Worm (Caenorhabditis elegans) whole organism, L4 larva: ENCODE measurements around the gene T04C9.3.

Source experiments
- F49E8.2 ChIP-seq: sonication (generic microtip); optimal IDR thresholded peaks from 2 replicates; lab custom pipeline; 2016; ENCODE audit warnings: missing compliant biosample characterization, mild to moderate bottlenecking, missing genetic modification characterization, borderline replicate concordance
- R02D3.7 ChIP-seq: fragments of 150-350 bp; sonication (generic microtip); optimal IDR thresholded peaks from 3 replicates; lab custom pipeline; 2014; ENCODE audit warnings: missing biosample characterization, missing genetic modification characterization
- Y48G9A.11 ChIP-seq: fragments of 200-800 bp; sonication (Bioruptor generic); IDR thresholded peaks from 2 replicates; pipeline ENCODE4 v1.3.6; 2022; ENCODE audit warnings: missing genetic modification reagents, missing genetic modification characterization, missing compliant biosample characterization
- ZK337.2 ChIP-seq: fragments of 200-800 bp; sonication (Bioruptor generic); IDR thresholded peaks from 2 replicates; pipeline ENCODE4 v1.3.6; 2022; ENCODE audit warnings: missing genetic modification reagents, missing genetic modification characterization, missing compliant biosample characterization
- ZK546.5 ChIP-seq, 2 experiments: sonication (generic microtip); optimal IDR thresholded peaks; 2 replicates each; lab custom pipeline; 2017; ENCODE audit warnings: missing biosample characterization in 2 of 2, missing genetic modification characterization in 2 of 2
- aha-1 ChIP-seq: fragments of 150-350 bp; peaks from one replicate; lab custom pipeline; 2014; ENCODE audit warnings: missing biosample characterization, missing genetic modification characterization
- ceh-20 ChIP-seq: fragments of 200-800 bp; sonication (Bioruptor generic); IDR thresholded peaks from 2 replicates; pipeline ENCODE4 v1.3.6; 2022; ENCODE audit warnings: missing genetic modification reagents, missing genetic modification characterization, missing compliant biosample characterization
- ceh-32 ChIP-seq: sonication (generic microtip); optimal IDR thresholded peaks from 2 replicates; lab custom pipeline; 2016; ENCODE audit warnings: mild to moderate bottlenecking, missing genetic modification characterization, missing compliant biosample characterization; ENCODE audit not compliant: poor library complexity
- ceh-82 ChIP-seq: sonication (generic microtip); optimal IDR thresholded peaks from 2 replicates; lab custom pipeline; 2017; ENCODE audit warnings: missing biosample characterization, missing genetic modification characterization
- ctbp-1 ChIP-seq: fragments of 200-800 bp; sonication (Bioruptor generic); IDR thresholded peaks from 2 replicates; pipeline ENCODE4 v1.3.6; 2022; ENCODE audit warnings: missing genetic modification reagents, missing genetic modification characterization, missing compliant biosample characterization
- daf-16 ChIP-seq, 3 experiments: sonication (generic microtip); optimal IDR thresholded peaks; 2 replicates each; lab custom pipeline; 2016 to 2017; ENCODE audit warnings: missing genetic modification characterization in 3 of 3, missing genetic modification reagents in 3 of 3, mild to moderate bottlenecking in 2 of 3, missing compliant biosample characterization in 2 of 3, missing biosample characterization in 1 of 3, moderate library complexity in 1 of 3
- daf-19 ChIP-seq: fragments of 200-800 bp; sonication (Bioruptor generic); conservative IDR thresholded peaks from 2 replicates; pipeline ENCODE4 v1.3.6; 2022; ENCODE audit warnings: missing genetic modification characterization, missing compliant biosample characterization
- daf-8 ChIP-seq: fragments of 200-800 bp; sonication (Bioruptor generic); IDR thresholded peaks from 2 replicates; pipeline ENCODE4 v1.3.6; 2022; ENCODE audit warnings: missing genetic modification characterization, missing compliant biosample characterization
- dpl-1 ChIP-seq: fragments of 150-350 bp; optimal IDR thresholded peaks from 2 replicates; lab custom pipeline; 2014; ENCODE audit warnings: missing biosample characterization, missing genetic modification reagents, missing genetic modification characterization
- egl-27 ChIP-seq: sonication (generic microtip); optimal IDR thresholded peaks from 3 replicates; lab custom pipeline; 2017; ENCODE audit warnings: missing biosample characterization, missing genetic modification reagents, missing genetic modification characterization
- fos-1 ChIP-seq: fragments of 150-350 bp; optimal IDR thresholded peaks from 2 replicates; lab custom pipeline; 2014; ENCODE audit warnings: missing biosample characterization, missing genetic modification characterization
- hif-1 ChIP-seq, 2 experiments: sonication (generic microtip); optimal IDR thresholded peaks; 2 replicates each; lab custom pipeline; 2016 to 2017; ENCODE audit warnings: missing compliant biosample characterization in 2 of 2, missing genetic modification characterization in 2 of 2, missing genetic modification reagents in 2 of 2, missing genotype in 2 of 2, mild to moderate bottlenecking in 1 of 2
- hlh-30 ChIP-seq: sonication (generic microtip); optimal IDR thresholded peaks from 2 replicates; lab custom pipeline; 2017; ENCODE audit warnings: antibody characterized with exemption, mild to moderate bottlenecking, missing genetic modification characterization, missing compliant biosample characterization; ENCODE audit not compliant: insufficient read depth
- hmg-1.1 ChIP-seq: fragments of 200-800 bp; sonication (Bioruptor generic); IDR thresholded peaks from 2 replicates; pipeline ENCODE4 v1.3.6; 2022; ENCODE audit warnings: missing genetic modification reagents, missing genetic modification characterization, missing compliant biosample characterization
- lin-38 ChIP-seq: fragments of 200-800 bp; sonication (Bioruptor generic); IDR thresholded peaks from 2 replicates; pipeline ENCODE4 v1.3.6; 2022; ENCODE audit warnings: missing genetic modification reagents, missing genetic modification characterization, missing compliant biosample characterization
- lsy-2 ChIP-seq, 2 experiments: fragments of 150-350 bp in 1 of 2; sonication (generic microtip) in 1 of 2; optimal IDR thresholded peaks; 2 replicates each; lab custom pipeline; 2014 to 2017; ENCODE audit warnings: missing biosample characterization in 2 of 2, missing genetic modification characterization in 2 of 2
- mdl-1 ChIP-seq, 2 experiments: fragments of 150-350 bp in 1 of 2; sonication (generic microtip) in 1 of 2; optimal IDR thresholded peaks; 2 replicates each; lab custom pipeline; 2014 to 2017; ENCODE audit warnings: missing biosample characterization in 2 of 2, missing genetic modification characterization in 2 of 2
- mes-2 ChIP-seq: sonication (generic microtip); optimal IDR thresholded peaks from 2 replicates; lab custom pipeline; 2016; ENCODE audit warnings: missing genotype, mild to moderate bottlenecking, missing genetic modification characterization, missing compliant biosample characterization; ENCODE audit not compliant: poor library complexity, severe bottlenecking
- nhr-10 ChIP-seq: fragments of 150-350 bp; optimal IDR thresholded peaks from 2 replicates; lab custom pipeline; 2014; ENCODE audit warnings: missing biosample characterization, missing genetic modification characterization
- nhr-102 ChIP-seq: sonication (generic microtip); optimal IDR thresholded peaks from 2 replicates; lab custom pipeline; 2016; ENCODE audit warnings: mild to moderate bottlenecking, missing genetic modification characterization, moderate library complexity, missing compliant biosample characterization
- nhr-237 ChIP-seq: sonication (generic microtip); optimal IDR thresholded peaks from 2 replicates; lab custom pipeline; 2017; ENCODE audit warnings: missing biosample characterization, missing genetic modification characterization
- nhr-25 ChIP-seq: sonication (generic microtip); optimal IDR thresholded peaks from 2 replicates; lab custom pipeline; 2017; ENCODE audit warnings: missing genetic modification characterization, mild to moderate bottlenecking, missing compliant biosample characterization, antibody characterized with exemption, moderate library complexity, borderline replicate concordance; ENCODE audit not compliant: insufficient read depth
- nhr-28 ChIP-seq: fragments of 150-350 bp; optimal IDR thresholded peaks from 2 replicates; lab custom pipeline; 2014; ENCODE audit warnings: missing biosample characterization, missing genetic modification characterization
- nhr-42 ChIP-seq: fragments of 200-800 bp; sonication (Bioruptor generic); IDR thresholded peaks from 2 replicates; pipeline ENCODE4 v1.3.6; 2022; ENCODE audit warnings: missing genetic modification characterization, missing compliant biosample characterization
- nhr-6 ChIP-seq: fragments of 150-350 bp; optimal IDR thresholded peaks from 2 replicates; lab custom pipeline; 2014; ENCODE audit warnings: missing biosample characterization, missing genetic modification characterization
- php-3 ChIP-seq: fragments of 200-800 bp; sonication (Bioruptor generic); IDR thresholded peaks from 2 replicates; pipeline ENCODE4 v1.3.6; 2022; ENCODE audit warnings: missing genetic modification reagents, missing genetic modification characterization, missing compliant biosample characterization
- pqm-1 ChIP-seq: sonication (generic microtip); optimal IDR thresholded peaks from 2 replicates; lab custom pipeline; 2017; ENCODE audit warnings: missing biosample characterization, missing genetic modification characterization
- snpc-4 ChIP-seq: fragments of 150-350 bp; optimal IDR thresholded peaks from 2 replicates; lab custom pipeline; 2014; ENCODE audit warnings: missing biosample characterization, missing genetic modification characterization
- unc-39 ChIP-seq: sonication (generic microtip); optimal IDR thresholded peaks from 2 replicates; lab custom pipeline; 2017; ENCODE audit warnings: missing biosample characterization, missing genetic modification characterization
- zfp-3 ChIP-seq: fragments of 200-800 bp; sonication (Bioruptor generic); conservative IDR thresholded peaks from 2 replicates; pipeline ENCODE4 v1.3.6; 2022; ENCODE audit warnings: missing genetic modification reagents, missing genetic modification characterization, missing compliant biosample characterization
- zip-2 ChIP-seq: fragments of 150-350 bp; optimal IDR thresholded peaks from 2 replicates; lab custom pipeline; 2014; ENCODE audit warnings: missing biosample characterization, missing genetic modification characterization
- ztf-7 ChIP-seq: fragments of 150-350 bp; optimal IDR thresholded peaks from 2 replicates; lab custom pipeline; 2014; ENCODE audit warnings: missing biosample characterization, missing genetic modification characterization

The T04C9.3 gene

DNA sequence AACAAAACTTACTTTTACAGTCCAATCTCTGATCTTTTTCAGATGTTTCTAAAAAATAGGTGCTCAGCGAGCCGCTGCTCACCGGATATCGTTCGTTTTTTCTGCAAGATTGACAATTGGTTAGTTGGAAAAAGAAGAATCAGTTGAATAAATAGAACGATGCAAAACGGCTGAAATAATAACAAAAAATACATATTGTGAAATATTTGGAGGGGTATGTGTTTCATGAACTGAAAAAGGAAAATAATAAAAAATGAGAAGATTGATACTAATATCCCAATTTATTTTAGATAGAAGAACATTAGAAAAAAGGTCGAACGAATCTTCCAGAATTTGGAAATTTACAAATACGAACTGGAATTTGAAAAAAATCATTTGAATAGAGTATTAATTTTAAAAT lies 3.4 kb upstream of the T04C9.3 start, which contains the start of gene frm-2:
Gene frm-2 (minus strand): TSS at position 101 of the 400 bp plus-strand sequence.
- TF ChIP-seq Y48G9A.11 (GFP tag; lab: Robert Waterston, UW) (no peak), nhr-102 (tag; lab: Kevin White, UChicago) (no peak), zfp-3 (GFP tag; lab: Robert Waterston, UW) (no peak), nhr-42 (GFP tag; lab: Robert Waterston, UW) (no peak), ztf-7 (tag; lab: Kevin White, UChicago) (no peak), nhr-10 (tag; lab: Kevin White, UChicago) (no peak), ceh-32 (tag; lab: Kevin White, UChicago) (no peak), zip-2 (tag; lab: Kevin White, UChicago) (no peak), nhr-237 (no peak), nhr-28 (no peak), daf-16 (GFP tag; optimal IDR thresholded peaks at IDR 0.05; lab: Kevin White, UChicago) (no peak), daf-16 (tag; optimal IDR thresholded peaks at IDR 0.05; lab: Kevin White, UChicago) (no peak), snpc-4 (tag; lab: Kevin White, UChicago) (no peak), ZK546.5 (tag; optimal IDR thresholded peaks at IDR 0.05; lab: Kevin White, UChicago) (no peak), dpl-1 (GFP tag; lab: Kevin White, UChicago) (no peak), F49E8.2 (tag; lab: Kevin White, UChicago) (no peak), ceh-82 (no peak), egl-27 (tag; lab: Kevin White, UChicago) (no peak), ctbp-1 (GFP tag; lab: Robert Waterston, UW) (no peak), fos-1 (tag; lab: Kevin White, UChicago) (no peak), mes-2 (tag; lab: Kevin White, UChicago) (no peak)
- TF ChIP-seq, all 104 proteins: peak for 0

DNA sequence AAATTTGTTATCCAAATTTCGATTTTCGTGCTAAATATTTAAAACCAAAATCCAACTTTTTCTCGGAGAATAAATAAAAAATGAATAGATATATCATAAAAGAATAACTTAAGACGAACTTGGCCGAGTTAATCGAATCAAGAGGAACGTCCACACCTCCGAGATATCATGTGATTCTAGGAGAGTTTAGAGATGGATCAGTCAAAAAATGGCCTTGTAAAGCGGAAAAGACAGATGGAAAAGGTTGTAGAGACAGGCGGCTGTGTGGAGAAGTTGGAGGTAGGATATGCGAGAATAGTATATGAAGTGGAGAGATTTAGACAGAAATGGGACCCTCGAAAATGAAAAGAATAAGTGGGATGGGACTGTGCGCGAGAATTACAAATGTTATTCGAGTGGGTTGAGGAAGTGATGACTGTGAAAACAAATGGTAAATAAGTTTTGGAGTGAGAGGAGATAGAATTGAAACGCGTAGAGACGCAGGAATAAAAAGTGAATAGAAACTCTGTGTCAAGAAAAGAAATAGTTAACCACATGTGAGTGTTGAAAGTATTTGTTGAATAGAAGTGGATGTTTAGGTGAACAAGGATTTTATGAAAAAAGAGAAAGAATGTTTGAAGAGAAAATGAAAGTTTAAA lies 2.6 kb upstream of the T04C9.3 start:
- TF ChIP-seq ZK337.2, result no peak
- TF ChIP-seq unc-39, result no peak
- peak; percentile 29 for TF ChIP-seq hlh-30 (tag; lab: Kevin White, UChicago)
- TF ChIP-seq aha-1 (tag; lab: Kevin White, UChicago), result peak; percentile 66
- no peak for TF ChIP-seq daf-19 (GFP tag; lab: Robert Waterston, UW)
- TF ChIP-seq nhr-25, result peak; percentile 22
- peak; percentile 14 for TF ChIP-seq nhr-28
- no peak for TF ChIP-seq nhr-42 (GFP tag; lab: Robert Waterston, UW)
- TF ChIP-seq mdl-1 (tag; optimal IDR thresholded peaks at IDR 0.05; lab: Kevin White, UChicago), result no peak
- TF ChIP-seq ceh-32 (tag; lab: Kevin White, UChicago), result no peak

DNA sequence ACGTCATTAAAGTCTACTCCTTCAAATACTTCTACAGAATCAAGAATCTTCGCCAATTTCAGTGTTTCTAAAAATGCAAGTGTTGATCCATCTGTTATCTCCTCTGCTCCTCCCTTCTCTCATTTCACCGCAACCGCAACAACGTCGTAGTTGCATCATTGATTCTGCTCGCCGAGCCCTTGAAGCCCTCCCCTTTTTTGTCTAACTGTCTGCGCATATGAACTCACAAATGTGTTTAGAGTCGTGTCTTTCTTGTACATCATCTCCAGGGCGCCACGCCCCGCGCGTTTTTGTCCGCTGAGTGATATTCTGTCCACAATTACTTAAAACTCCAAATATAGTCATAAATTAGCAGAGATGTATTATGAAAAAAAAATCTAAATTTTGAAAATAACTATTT lies 2.6 kb downstream of the T04C9.3 start:
- TF ChIP-seq lsy-2 (tag; optimal IDR thresholded peaks at IDR 0.05; lab: Kevin White, UChicago) (peak in 1 of 2 experiments; percentile 4), php-3 (GFP tag; lab: Robert Waterston, UW) (no peak), aha-1 (tag; lab: Kevin White, UChicago) (peak; percentile 96), hif-1 (tag; optimal IDR thresholded peaks at IDR 0.05; lab: Kevin White, UChicago) (no peak), mes-2 (tag; lab: Kevin White, UChicago) (peak; percentile 10), hmg-1.1 (peak; percentile 40; the same call in 1 of the 2 replicates)
- TF ChIP-seq, all 104 proteins: peak for 4

DNA sequence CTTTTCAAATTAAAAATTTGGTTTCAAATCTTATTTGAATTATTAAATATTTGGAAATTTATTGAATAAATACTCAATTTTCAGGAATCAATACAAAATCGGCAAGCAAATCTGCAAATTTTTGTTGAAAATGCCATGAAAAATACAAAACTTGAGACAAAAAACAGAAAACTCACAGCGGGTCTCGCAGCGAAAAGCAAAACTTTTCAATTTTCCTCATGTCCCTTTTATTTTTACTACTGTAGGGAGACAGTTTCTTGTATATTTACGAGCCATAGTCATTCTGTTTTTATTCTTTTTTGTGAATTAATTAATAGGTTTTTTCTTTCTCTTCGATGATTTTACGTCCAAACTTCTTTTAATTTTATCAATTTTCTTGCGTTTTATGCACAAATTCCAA lies 3.0 kb downstream of the T04C9.3 start:
- peak; percentile 54; the same call in 1 of the 2 replicates for TF ChIP-seq Y48G9A.11 (GFP tag; lab: Robert Waterston, UW)
- TF ChIP-seq ceh-20 (GFP tag; lab: Robert Waterston, UW), result no peak
- TF ChIP-seq F49E8.2 (tag; lab: Kevin White, UChicago), result peak; percentile 27
- TF ChIP-seq lin-38, result peak; percentile 21; the same call in 1 of the 2 replicates
- TF ChIP-seq pqm-1 (tag; lab: Kevin White, UChicago), result no peak
- no peak for TF ChIP-seq daf-8 (GFP tag; lab: Robert Waterston, UW)
- TF ChIP-seq R02D3.7, result peak; percentile 12
- TF ChIP-seq nhr-6, result no peak
